Worm (Caenorhabditis elegans): ENCODE measurements around the gene lea-1.

lea-1 gene

DNA sequence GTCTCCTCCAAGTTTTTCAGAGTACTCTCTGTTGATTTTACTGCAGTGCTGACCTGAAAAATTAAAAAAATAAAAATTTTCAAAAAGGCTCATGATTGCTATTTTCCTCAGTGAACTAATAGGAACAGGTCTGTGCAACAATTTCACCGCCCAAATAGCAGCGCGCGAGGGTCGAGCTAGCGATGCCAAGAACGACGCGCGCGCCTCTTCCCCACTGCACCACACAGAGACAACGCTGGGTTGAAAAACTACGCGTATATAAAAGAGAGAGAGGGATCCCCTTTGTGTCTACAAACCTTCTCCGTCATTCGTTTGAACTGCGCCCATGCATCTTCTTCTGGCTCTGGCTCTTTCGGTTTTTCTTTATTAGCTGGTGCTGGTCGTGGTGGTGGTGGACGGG, 41.6 kb upstream of the lea-1 start (continued):
- TF ChIP-seq daf-12 (tag; optimal IDR thresholded peaks at IDR 0.05) (no peak), lsy-2 (tag; optimal IDR thresholded peaks at IDR 0.05) (peak in 1 of 2 experiments; percentile 58), duxl-1 (tag; optimal IDR thresholded peaks at IDR 0.05; ENCODE audit: poor library complexity) (peak; percentile 83), unc-62 (GFP tag; optimal IDR thresholded peaks at IDR 0.05 in 1 of 2) (no peak), unc-62 (tag; optimal IDR thresholded peaks at IDR 0.05) (no peak), tag-97 (GFP tag; IDR thresholded peaks at IDR 0.05) (0 out of 2 replicates have a peak, but pooled peaks have one; percentile 41), cey-2 (tag; optimal IDR thresholded peaks at IDR 0.05; ENCODE audit: borderline replicate concordance, insufficient read depth) (no peak), zfp-3 (GFP tag; conservative IDR thresholded peaks at IDR 0.05) (peak; percentile 79), lin-29 (GFP tag; IDR thresholded peaks at IDR 0.05) (peak; percentile 57; the same call in 1 of the 2 replicates), madf-9 (GFP tag; conservative IDR thresholded peaks at IDR 0.05) (peak; percentile 83), nhr-41 (GFP tag; IDR thresholded peaks at IDR 0.05) (peak; percentile 98), nhr-11 (tag; optimal IDR thresholded peaks at IDR 0.05) (no peak), attf-4 (tag; optimal IDR thresholded peaks at IDR 0.05) (no peak), nhr-76 (tag; optimal IDR thresholded peaks at IDR 0.05) (no peak), ctbp-1 (GFP tag; IDR thresholded peaks at IDR 0.05) (peak; percentile 86), lin-15B (tag; optimal IDR thresholded peaks at IDR 0.05) (no peak), nhr-25 (tag; optimal IDR thresholded peaks at IDR 0.05; ENCODE audit: borderline replicate concordance, insufficient read depth) (no peak), R02D3.7 (tag; optimal IDR thresholded peaks at IDR 0.05) (no peak), nhr-42 (GFP tag; IDR thresholded peaks at IDR 0.05) (peak; percentile 92), Y5F2A.4 (GFP tag; optimal IDR thresholded peaks at IDR 0.05) (peak; percentile 92), Y105C5A.15 (GFP tag; IDR thresholded peaks at IDR 0.05) (peak; percentile 95; the same call in 1 of the 2 replicates), snpc-1.2 (GFP tag; IDR thresholded peaks at IDR 0.05) (peak; percentile 93), fos-1 (tag; optimal IDR thresholded peaks at IDR 0.05) (no peak), ceh-20 (GFP tag; IDR thresholded peaks at IDR 0.05) (peak; percentile 83), fkh-10 (GFP tag; optimal IDR thresholded peaks at IDR 0.05) (no peak), hif-1 (tag; optimal IDR thresholded peaks at IDR 0.05) (peak; percentile 42 to 62), hmg-1.1 (GFP tag; IDR thresholded peaks at IDR 0.05) (peak; percentile 93), set-16 (GFP tag; IDR thresholded peaks at IDR 0.05) (peak; percentile 73), nhr-6 (tag; optimal IDR thresholded peaks at IDR 0.05) (peak; percentile 17), nhr-77 (tag; optimal IDR thresholded peaks at IDR 0.05) (peak; percentile 22), dmd-9 (GFP tag; IDR thresholded peaks at IDR 0.05) (no peak; the same call in 1 of the 2 replicates), arid-1 (GFP tag; conservative IDR thresholded peaks at IDR 0.05) (peak; percentile 92), ztf-7 (tag; optimal IDR thresholded peaks at IDR 0.05) (peak; percentile 66), lim-7 (GFP tag; IDR thresholded peaks at IDR 0.05) (peak; percentile 99), ama-1 (optimal IDR thresholded peaks at IDR 0.05) (no peak), mxl-3 (GFP tag; optimal IDR thresholded peaks at IDR 0.05) (peak; percentile 71), D1046.2 (GFP tag; IDR thresholded peaks at IDR 0.05) (peak; percentile 90), mep-1 (tag; optimal IDR thresholded peaks at IDR 0.05) (peak; percentile 76), ceh-28 (tag; optimal IDR thresholded peaks at IDR 0.05) (no peak), Y48G9A.11 (GFP tag; IDR thresholded peaks at IDR 0.05) (peak; percentile 85), nhr-237 (tag; optimal IDR thresholded peaks at IDR 0.05) (no peak), unc-130 (GFP tag; optimal IDR thresholded peaks at IDR 0.05) (peak; percentile 82), jun-1 (tag; optimal IDR thresholded peaks at IDR 0.05) (no peak), aha-1 (tag) (peak; percentile 95), lin-13 (GFP tag; optimal IDR thresholded peaks at IDR 0.05) (peak; percentile 60), mes-2 (tag; optimal IDR thresholded peaks at IDR 0.05; ENCODE audit: poor library complexity, severe bottlenecking) (peak; percentile 89), sdz-12 (GFP tag; optimal IDR thresholded peaks at IDR 0.05) (no peak), lir-3 (tag; optimal IDR thresholded peaks at IDR 0.05) (peak; percentile 83), zip-2 (tag; optimal IDR thresholded peaks at IDR 0.05) (peak; percentile 57), zag-1 (tag; optimal IDR thresholded peaks at IDR 0.05) (no peak), F49E8.2 (tag; optimal IDR thresholded peaks at IDR 0.05; ENCODE audit: borderline replicate concordance) (peak; percentile 83), F37D6.2 (tag; optimal IDR thresholded peaks at IDR 0.05) (peak; percentile 79)

Data from whole organism, L4 larva.